Fruit fly (Drosophila melanogaster) whole organism, embryonic: Measurements from ENCODE around the gene CG34303.
A peak's percentile ranks its signal among the peaks of the same experiment; 100 is the strongest.

Experiments
- Atf-2 ChIP-seq: fragments of 200-800 bp; sonication (Bioruptor generic); optimal IDR thresholded peaks from 2 replicates; lab custom pipeline; 2016; ENCODE audit warnings: missing biosample characterization, missing genetic modification characterization
- Bteb2 ChIP-seq: fragments of 200-800 bp; sonication (Bioruptor generic); optimal IDR thresholded peaks from 2 replicates; lab custom pipeline; 2016; ENCODE audit warnings: missing biosample characterization, missing genetic modification characterization
- CG10267 ChIP-seq: fragments of 200-800 bp; sonication (Bioruptor generic); optimal IDR thresholded peaks from 2 replicates; lab custom pipeline; 2018; ENCODE audit warnings: missing biosample characterization, mild to moderate bottlenecking, missing genetic modification characterization, moderate library complexity
- CG11695 ChIP-seq: fragments of 200-800 bp; sonication (Bioruptor generic); IDR thresholded peaks from 3 replicates; pipeline ENCODE4 v1.3.6; 2022; ENCODE audit warnings: missing biosample characterization, missing genetic modification characterization
- CG15479 ChIP-seq: fragments of 200-800 bp; sonication (Bioruptor generic); optimal IDR thresholded peaks from 3 replicates; lab custom pipeline; 2019; ENCODE audit warnings: missing biosample characterization, mild to moderate bottlenecking, missing genetic modification characterization, moderate library complexity
- CG1602 ChIP-seq: fragments of 200-800 bp; sonication (Bioruptor generic); optimal IDR thresholded peaks from 3 replicates; lab custom pipeline; 2016; ENCODE audit warnings: missing biosample characterization, missing genetic modification characterization
- CG43689 ChIP-seq: fragments of 200-800 bp; sonication (Bioruptor generic); IDR thresholded peaks from 2 replicates; pipeline ENCODE4 v1.3.6; 2022; ENCODE audit warnings: missing biosample characterization, missing genetic modification characterization
- CG5180 ChIP-seq: fragments of 200-800 bp; sonication (Bioruptor generic); optimal IDR thresholded peaks from 3 replicates; lab custom pipeline; 2017; ENCODE audit warnings: missing biosample characterization, missing genetic modification characterization, mild to moderate bottlenecking, moderate library complexity, missing genetic modification reagents
- CG5953 ChIP-seq: fragments of 200-800 bp; sonication (Bioruptor generic); IDR thresholded peaks from 2 replicates; pipeline ENCODE4 v1.3.6; 2022; ENCODE audit warnings: missing biosample characterization, missing genetic modification characterization
- CG6175 ChIP-seq: fragments of 200-800 bp; sonication (Bioruptor generic); IDR thresholded peaks from 3 replicates; pipeline ENCODE4 v1.3.6; 2022; ENCODE audit warnings: missing biosample characterization, missing genetic modification characterization
- CG6765 ChIP-seq: fragments of 200-800 bp; sonication (Bioruptor generic); optimal IDR thresholded peaks from 3 replicates; lab custom pipeline; 2017; ENCODE audit warnings: missing biosample characterization, mild to moderate bottlenecking, missing genetic modification characterization
- CG7745 ChIP-seq: fragments of 200-800 bp; sonication (Bioruptor generic); optimal IDR thresholded peaks from 2 replicates; lab custom pipeline; 2018; ENCODE audit warnings: missing biosample characterization, mild to moderate bottlenecking, missing genetic modification characterization, moderate library complexity
- CG9437 ChIP-seq: fragments of 200-800 bp; sonication (Bioruptor generic); optimal IDR thresholded peaks from 2 replicates; lab custom pipeline; 2018; ENCODE audit warnings: missing biosample characterization, mild to moderate bottlenecking, missing genetic modification characterization
- CG9727 ChIP-seq: fragments of 200-800 bp; sonication (Bioruptor generic); optimal IDR thresholded peaks from 3 replicates; lab custom pipeline; 2017; ENCODE audit warnings: missing biosample characterization, mild to moderate bottlenecking, missing genetic modification characterization
- CHES-1-like ChIP-seq: fragments of 200-800 bp; sonication (Bioruptor generic); optimal IDR thresholded peaks from 2 replicates; lab custom pipeline; 2016; ENCODE audit warnings: missing biosample characterization, missing genetic modification characterization
- Eip74EF ChIP-seq, 2 experiments: fragments of 200-800 bp in 1 of 2; fragments of >200 bp in 1 of 2; sonication (Bioruptor generic) in 1 of 2; optimal IDR thresholded peaks; 2 replicates each; lab custom pipeline; 2017 to 2019; ENCODE audit warnings: missing biosample characterization in 2 of 2, missing genetic modification characterization in 2 of 2, mild to moderate bottlenecking in 1 of 2, moderate library complexity in 1 of 2
- Fer1 ChIP-seq: fragments of 200-800 bp; sonication (Bioruptor generic); optimal IDR thresholded peaks from 2 replicates; lab custom pipeline; 2017; ENCODE audit warnings: missing biosample characterization, mild to moderate bottlenecking, missing genetic modification characterization
- GATAe ChIP-seq: fragments of 200-800 bp; sonication (Bioruptor generic); conservative IDR thresholded peaks from 2 replicates; pipeline ENCODE4 v1.3.6; 2022; ENCODE audit warnings: missing biosample characterization, missing genetic modification characterization
- Gsc ChIP-seq: fragments of 200-800 bp; sonication (Bioruptor generic); IDR thresholded peaks from 2 replicates; pipeline ENCODE4 v1.3.6; 2022; ENCODE audit warnings: missing biosample characterization, missing genetic modification characterization
- HLH54F ChIP-seq: fragments of 200-800 bp; sonication (Bioruptor generic); optimal IDR thresholded peaks from 3 replicates; lab custom pipeline; 2016; ENCODE audit warnings: missing biosample characterization, missing genetic modification characterization
- HmgZ ChIP-seq: fragments of 200-800 bp; sonication (Bioruptor generic); optimal IDR thresholded peaks from 2 replicates; lab custom pipeline; 2018; ENCODE audit warnings: missing biosample characterization, mild to moderate bottlenecking, missing genetic modification characterization
- Hr78 ChIP-seq, 2 experiments: fragments of 200-800 bp in 1 of 2; fragments of >200 bp in 1 of 2; sonication (Bioruptor generic) in 1 of 2; optimal IDR thresholded peaks; 2 replicates each; lab custom pipeline; 2017 to 2019; ENCODE audit warnings: missing biosample characterization in 2 of 2, missing genetic modification characterization in 2 of 2, mild to moderate bottlenecking in 1 of 2, moderate library complexity in 1 of 2
- Kr ChIP-seq: fragments of 200-800 bp; sonication (Bioruptor generic); optimal IDR thresholded peaks from 2 replicates; lab custom pipeline; 2017; ENCODE audit warnings: missing biosample characterization, mild to moderate bottlenecking, missing genetic modification characterization
- Mes4 ChIP-seq: fragments of 200-800 bp; sonication (Bioruptor generic); optimal IDR thresholded peaks from 2 replicates; lab custom pipeline; 2016; ENCODE audit warnings: missing biosample characterization, missing genetic modification characterization
- NfI ChIP-seq: fragments of 200-800 bp; sonication (Bioruptor generic); optimal IDR thresholded peaks from 3 replicates; lab custom pipeline; 2018; ENCODE audit warnings: missing biosample characterization, mild to moderate bottlenecking, missing genetic modification characterization, moderate library complexity
- Six4 ChIP-seq: fragments of 200-800 bp; sonication (Bioruptor generic); optimal IDR thresholded peaks from 2 replicates; lab custom pipeline; 2016; ENCODE audit warnings: missing biosample characterization, missing genetic modification characterization
- Usf ChIP-seq: fragments of 200-800 bp; sonication (Bioruptor generic); optimal IDR thresholded peaks from 2 replicates; lab custom pipeline; 2017; ENCODE audit warnings: missing genotype, missing biosample characterization, missing genetic modification characterization
- ac ChIP-seq: fragments of 200-800 bp; sonication (Bioruptor generic); optimal IDR thresholded peaks from 3 replicates; lab custom pipeline; 2017; ENCODE audit warnings: missing biosample characterization, mild to moderate bottlenecking, missing genetic modification characterization
- bowl ChIP-seq: fragments of 200-800 bp; sonication (Bioruptor generic); IDR thresholded peaks from 2 replicates; pipeline ENCODE4 v1.3.6; 2022; ENCODE audit warnings: missing biosample characterization, missing genetic modification characterization
- disco-r ChIP-seq: fragments of 200-800 bp; sonication (Bioruptor generic); optimal IDR thresholded peaks from 2 replicates; lab custom pipeline; 2016; ENCODE audit warnings: missing biosample characterization, missing genetic modification characterization
- esg ChIP-seq: fragments of 200-800 bp; sonication (Bioruptor generic); conservative IDR thresholded peaks from 2 replicates; pipeline ENCODE4 v1.3.6; 2022; ENCODE audit warnings: missing biosample characterization, missing genetic modification characterization
- fd64A ChIP-seq: fragments of 200-800 bp; sonication (Bioruptor generic); optimal IDR thresholded peaks from 3 replicates; lab custom pipeline; 2018; ENCODE audit warnings: missing biosample characterization, mild to moderate bottlenecking, missing genetic modification characterization
- ftz-f1 ChIP-seq: fragments of 200-800 bp; sonication (Bioruptor generic); optimal IDR thresholded peaks from 2 replicates; lab custom pipeline; 2016; ENCODE audit warnings: missing biosample characterization, missing genetic modification characterization
- grau ChIP-seq: fragments of 200-800 bp; optimal IDR thresholded peaks from 3 replicates; lab custom pipeline; 2019; ENCODE audit warnings: missing biosample characterization, mild to moderate bottlenecking, missing genetic modification characterization, moderate library complexity
- gro ChIP-seq: fragments of 200-800 bp; sonication (Bioruptor generic); optimal IDR thresholded peaks from 2 replicates; lab custom pipeline; 2016; ENCODE audit warnings: missing biosample characterization, missing genetic modification characterization
- jing ChIP-seq: fragments of 200-800 bp; sonication (Bioruptor generic); optimal IDR thresholded peaks from 2 replicates; lab custom pipeline; 2018; ENCODE audit warnings: missing biosample characterization, mild to moderate bottlenecking, missing genetic modification characterization
- lmd ChIP-seq: fragments of 200-800 bp; sonication (Bioruptor generic); IDR thresholded peaks from 2 replicates; pipeline ENCODE4 v1.3.6; 2022; ENCODE audit warnings: missing biosample characterization, missing genetic modification characterization
- lov ChIP-seq, 2 experiments: fragments of 200-800 bp in 1 of 2; fragments of >200 bp in 1 of 2; sonication (Bioruptor generic) in 1 of 2; IDR thresholded peaks in 1 of 2; optimal IDR thresholded peaks in 1 of 2; 2 replicates in 1 of 2; 3 replicates in 1 of 2; pipeline versions ENCODE4 v1.3.6 to Lab custom; 2017 to 2022; ENCODE audit warnings: missing biosample characterization in 1 of 2, missing genetic modification characterization in 1 of 2
- mam ChIP-seq: fragments of 200-800 bp; sonication (Bioruptor generic); optimal IDR thresholded peaks from 3 replicates; lab custom pipeline; 2016; ENCODE audit warnings: missing biosample characterization, missing genetic modification characterization
- mirr ChIP-seq: fragments of 200-800 bp; sonication (Bioruptor generic); optimal IDR thresholded peaks from 3 replicates; lab custom pipeline; 2018; ENCODE audit warnings: missing biosample characterization, mild to moderate bottlenecking, missing genetic modification characterization
- odd ChIP-seq: fragments of 200-800 bp; sonication (Bioruptor generic); optimal IDR thresholded peaks from 2 replicates; lab custom pipeline; 2017; ENCODE audit warnings: missing biosample characterization, mild to moderate bottlenecking, missing genetic modification characterization
- pros ChIP-seq: fragments of 200-800 bp; sonication (Bioruptor generic); optimal IDR thresholded peaks from 3 replicates; lab custom pipeline; 2019; ENCODE audit warnings: missing biosample characterization, mild to moderate bottlenecking, missing genetic modification characterization, moderate library complexity
- ranshi ChIP-seq: fragments of 200-800 bp; sonication (Bioruptor generic); IDR thresholded peaks from 2 replicates; pipeline ENCODE4 v1.3.6; 2022; ENCODE audit warnings: missing biosample characterization, missing genetic modification characterization
- shn ChIP-seq: fragments of 200-800 bp; sonication (Bioruptor generic); optimal IDR thresholded peaks from 3 replicates; lab custom pipeline; 2016; ENCODE audit warnings: missing biosample characterization, missing genetic modification characterization
- sisA ChIP-seq: fragments of 200-800 bp; sonication (Bioruptor generic); IDR thresholded peaks from 2 replicates; pipeline ENCODE4 v1.3.6; 2022; ENCODE audit warnings: missing biosample characterization, missing genetic modification characterization
- trh ChIP-seq: fragments of 200-800 bp; sonication (Bioruptor generic); optimal IDR thresholded peaks from 2 replicates; lab custom pipeline; 2016; ENCODE audit warnings: missing biosample characterization, missing genetic modification characterization
- ttk ChIP-seq: fragments of 200-800 bp; sonication (Bioruptor generic); IDR thresholded peaks from 2 replicates; pipeline ENCODE4 v2.1.2; 2022; ENCODE audit warnings: missing biosample characterization, missing genetic modification characterization
- zfh2 ChIP-seq: fragments of 200-800 bp; sonication (Bioruptor generic); optimal IDR thresholded peaks from 2 replicates; lab custom pipeline; 2016; ENCODE audit warnings: missing biosample characterization, missing genetic modification characterization

Gene CG34303

dm6 chr3R:10139649-10140598 lies 11.8 kb downstream of the CG34303 start, which contains the start of gene tws (continued):
- TF ChIP-seq ttk = no peak
- TF ChIP-seq gro (GFP tag; lab: Kevin White, UChicago) = peak; percentile 74
- no peak for TF ChIP-seq Six4 (GFP tag; lab: Kevin White, UChicago)
- TF ChIP-seq mam (GFP tag; lab: Kevin White, UChicago) = peak; percentile 48
- no peak; the same call in 1 of the 2 replicates for TF ChIP-seq CG43689 (GFP tag; lab: Robert Waterston, UW)
- TF ChIP-seq grau = peak; percentile 59
- TF ChIP-seq CG5953 (GFP tag; lab: Robert Waterston, UW) = no peak
- TF ChIP-seq CG15479 (GFP tag; lab: Kevin White, UChicago) = no peak
- peak; percentile 2 for TF ChIP-seq CG1602 (GFP tag; lab: Kevin White, UChicago)
- TF ChIP-seq Fer1 (GFP tag; lab: Kevin White, UChicago) = peak; percentile 62
- peak; percentile 53 for TF ChIP-seq disco-r (GFP tag; lab: Kevin White, UChicago)
- TF ChIP-seq shn (GFP tag; lab: Kevin White, UChicago) = peak; percentile 3
- TF ChIP-seq Eip74EF (GFP tag; optimal IDR thresholded peaks at IDR 0.05; lab: Kevin White, UChicago) = peak in 1 of 2 experiments; percentile 36
- peak; percentile 59 for TF ChIP-seq CG6765 (GFP tag; lab: Kevin White, UChicago)
- peak; percentile 52 for TF ChIP-seq odd (GFP tag; lab: Kevin White, UChicago)
- peak; percentile 27 for TF ChIP-seq CG10267
- TF ChIP-seq CHES-1-like (GFP tag; lab: Kevin White, UChicago) = peak; percentile 51
- TF ChIP-seq HLH54F (GFP tag; lab: Kevin White, UChicago) = peak; percentile 13
- TF ChIP-seq Bteb2 = no peak
- peak; percentile 11 for TF ChIP-seq zfh2 (GFP tag; lab: Kevin White, UChicago)
- no peak for TF ChIP-seq Kr
- peak; percentile 51 for TF ChIP-seq lmd (GFP tag; lab: Robert Waterston, UW)
- TF ChIP-seq CG7745 = no peak
- no peak for TF ChIP-seq Usf (GFP tag; lab: Kevin White, UChicago)
- no peak for TF ChIP-seq Hr78 (GFP tag; optimal IDR thresholded peaks at IDR 0.05; lab: Kevin White, UChicago)
- TF ChIP-seq ac (GFP tag; lab: Kevin White, UChicago) = no peak
- TF ChIP-seq CG9437 = peak; percentile 58
- 0 out of 3 replicates have a peak, but pooled peaks have one; percentile 37 for TF ChIP-seq CG6175 (GFP tag; lab: Robert Waterston, UW)
- no peak for TF ChIP-seq lov (optimal IDR thresholded peaks at IDR 0.05; lab: Kevin White, UChicago)
- peak; percentile 7; the same call in 1 of the 3 replicates for TF ChIP-seq lov (GFP tag; IDR thresholded peaks at IDR 0.05; lab: Robert Waterston, UW)
- no peak for TF ChIP-seq bowl
- peak; percentile 54 for TF ChIP-seq CG9727
- TF ChIP-seq trh (GFP tag; lab: Kevin White, UChicago) = no peak
- peak; percentile 80 for TF ChIP-seq CG11695 (GFP tag; lab: Robert Waterston, UW)
- peak; percentile 45; the same call in 1 of the 2 replicates for TF ChIP-seq ranshi
- TF ChIP-seq jing = no peak
- TF ChIP-seq HmgZ (tag; lab: Kevin White, UChicago) = peak; percentile 32
- TF ChIP-seq Mes4 (GFP tag; lab: Kevin White, UChicago) = peak; percentile 12
- TF ChIP-seq fd64A (GFP tag; lab: Kevin White, UChicago) = peak; percentile 54
- TF ChIP-seq Atf-2 (GFP tag; lab: Kevin White, UChicago) = peak; percentile 43
- TF ChIP-seq ftz-f1 (GFP tag; lab: Kevin White, UChicago) = peak; percentile 6
- TF ChIP-seq sisA (GFP tag; lab: Robert Waterston, UW) = no peak
- TF ChIP-seq esg = no peak
- no peak for TF ChIP-seq Gsc (GFP tag; lab: Robert Waterston, UW)
- peak; percentile 36 for TF ChIP-seq NfI
- TF ChIP-seq GATAe (GFP tag; lab: Robert Waterston, UW) = no peak
- TF ChIP-seq mirr (GFP tag; lab: Kevin White, UChicago) = peak; percentile 83
- no peak for TF ChIP-seq CG5180 (GFP tag; lab: Kevin White, UChicago)
- TF ChIP-seq pros = no peak
